Fruit fly (Drosophila melanogaster) whole organism, embryonic: Measurements from ENCODE around the gene plx.

Experiments
- Bdp1 ChIP-seq: fragments of 200-800 bp; sonication (Bioruptor generic); optimal IDR thresholded peaks from 3 replicates; lab custom pipeline; 2016; ENCODE audit warnings: missing biosample characterization, missing genetic modification characterization
- Blimp-1 ChIP-seq: fragments of 200-800 bp; sonication (Bioruptor generic); optimal IDR thresholded peaks from 3 replicates; lab custom pipeline; 2018; ENCODE audit warnings: missing biosample characterization, missing genetic modification characterization, mild to moderate bottlenecking, moderate library complexity, missing genetic modification reagents
- CG10147 ChIP-seq: fragments of 200-800 bp; sonication (Bioruptor generic); optimal IDR thresholded peaks from 2 replicates; lab custom pipeline; 2019; ENCODE audit warnings: missing biosample characterization, mild to moderate bottlenecking, missing genetic modification characterization, moderate library complexity
- CG11723 ChIP-seq: fragments of 200-800 bp; sonication (Bioruptor generic); optimal IDR thresholded peaks from 2 replicates; lab custom pipeline; 2017; ENCODE audit warnings: missing biosample characterization, mild to moderate bottlenecking, missing genetic modification characterization
- CG12219 ChIP-seq: fragments of 200-800 bp; sonication (Bioruptor generic); optimal IDR thresholded peaks from 3 replicates; lab custom pipeline; 2018; ENCODE audit warnings: missing biosample characterization, mild to moderate bottlenecking, missing genetic modification characterization
- CG15696 ChIP-seq: fragments of 200-800 bp; sonication (Bioruptor generic); optimal IDR thresholded peaks from 2 replicates; lab custom pipeline; 2019; ENCODE audit warnings: missing biosample characterization, mild to moderate bottlenecking, missing genetic modification characterization, moderate library complexity
- CG1602 ChIP-seq: fragments of 200-800 bp; sonication (Bioruptor generic); optimal IDR thresholded peaks from 3 replicates; lab custom pipeline; 2016; ENCODE audit warnings: missing biosample characterization, missing genetic modification characterization
- CG1647 ChIP-seq: fragments of 200-800 bp; sonication (Bioruptor generic); optimal IDR thresholded peaks from 3 replicates; lab custom pipeline; 2016; ENCODE audit warnings: missing biosample characterization, missing genetic modification characterization
- CG16813 ChIP-seq: fragments of 200-800 bp; sonication (Bioruptor generic); IDR thresholded peaks from 3 replicates; pipeline ENCODE4 v1.3.6; 2022; ENCODE audit warnings: missing biosample characterization, missing genetic modification characterization; ENCODE audit not compliant: partially characterized antibody
- CG16815 ChIP-seq: fragments of 200-800 bp; sonication (Bioruptor generic); optimal IDR thresholded peaks from 3 replicates; lab custom pipeline; 2017; ENCODE audit warnings: missing biosample characterization, mild to moderate bottlenecking, missing genetic modification characterization
- CG17568 ChIP-seq: fragments of 200-800 bp; sonication (Bioruptor generic); optimal IDR thresholded peaks from 2 replicates; lab custom pipeline; 2018; ENCODE audit warnings: missing biosample characterization, mild to moderate bottlenecking, missing genetic modification characterization, moderate library complexity
- CG3995 ChIP-seq: fragments of 200-800 bp; sonication (Bioruptor generic); optimal IDR thresholded peaks from 3 replicates; lab custom pipeline; 2016; ENCODE audit warnings: missing biosample characterization, missing genetic modification characterization
- CG6175 ChIP-seq: fragments of 200-800 bp; sonication (Bioruptor generic); IDR thresholded peaks from 3 replicates; pipeline ENCODE4 v1.3.6; 2022; ENCODE audit warnings: missing biosample characterization, missing genetic modification characterization
- CG6813 ChIP-seq: fragments of 200-800 bp; sonication (Bioruptor generic); optimal IDR thresholded peaks from 2 replicates; lab custom pipeline; 2017; ENCODE audit warnings: missing biosample characterization, missing genetic modification characterization, mild to moderate bottlenecking, moderate library complexity, missing genetic modification reagents
- CG7556 ChIP-seq: fragments of 200-800 bp; sonication (Bioruptor generic); optimal IDR thresholded peaks from 2 replicates; lab custom pipeline; 2017; ENCODE audit warnings: missing biosample characterization, mild to moderate bottlenecking, missing genetic modification characterization
- Dip2 ChIP-seq: fragments of 200-800 bp; sonication (Bioruptor generic); IDR thresholded peaks from 2 replicates; pipeline ENCODE4 v1.3.6; 2022; ENCODE audit warnings: missing biosample characterization, missing genetic modification characterization
- HHEX ChIP-seq: fragments of 200-800 bp; sonication (Bioruptor generic); optimal IDR thresholded peaks from 3 replicates; lab custom pipeline; 2017; ENCODE audit warnings: missing biosample characterization, mild to moderate bottlenecking, missing genetic modification characterization, missing genetic modification reagents
- HmgD ChIP-seq: fragments of 200-800 bp; sonication (Bioruptor generic); optimal IDR thresholded peaks from 3 replicates; lab custom pipeline; 2016; ENCODE audit warnings: missing biosample characterization, missing genetic modification characterization
- Jarid2 ChIP-seq: fragments of 200-800 bp; sonication (Bioruptor generic); optimal IDR thresholded peaks from 3 replicates; lab custom pipeline; 2017; ENCODE audit warnings: mild to moderate bottlenecking, missing biosample characterization, missing genetic modification reagents, missing genetic modification characterization
- Nf-YB ChIP-seq: fragments of 200-800 bp; sonication (Bioruptor generic); optimal IDR thresholded peaks from 3 replicates; lab custom pipeline; 2019; ENCODE audit warnings: missing biosample characterization, mild to moderate bottlenecking, missing genetic modification characterization, moderate library complexity
- PHDP ChIP-seq: fragments of 200-800 bp; sonication (Bioruptor generic); optimal IDR thresholded peaks from 3 replicates; lab custom pipeline; 2018; ENCODE audit warnings: missing biosample characterization, mild to moderate bottlenecking, missing genetic modification characterization, moderate library complexity
- Scr ChIP-seq: fragments of 200-800 bp; sonication (Bioruptor generic); IDR thresholded peaks from 2 replicates; pipeline ENCODE4 v1.3.6; 2022; ENCODE audit warnings: missing biosample characterization, missing genetic modification characterization; ENCODE audit not compliant: partially characterized antibody
- Six4 ChIP-seq: fragments of 200-800 bp; sonication (Bioruptor generic); optimal IDR thresholded peaks from 2 replicates; lab custom pipeline; 2016; ENCODE audit warnings: missing biosample characterization, missing genetic modification characterization
- Sry-δ ChIP-seq: fragments of 200-800 bp; sonication (Bioruptor generic); optimal IDR thresholded peaks from 2 replicates; lab custom pipeline; 2016; ENCODE audit warnings: missing biosample characterization, missing genetic modification characterization
- Xbp1 ChIP-seq: fragments of 200-800 bp; sonication (Bioruptor generic); optimal IDR thresholded peaks from 3 replicates; lab custom pipeline; 2016; ENCODE audit warnings: missing biosample characterization, mild to moderate bottlenecking, missing genetic modification characterization
- ato ChIP-seq: fragments of 200-800 bp; sonication (Bioruptor generic); IDR thresholded peaks from 2 replicates; pipeline ENCODE4 v1.3.6; 2022; ENCODE audit warnings: missing biosample characterization, missing genetic modification characterization; ENCODE audit not compliant: partially characterized antibody
- az2 ChIP-seq: fragments of 200-800 bp; sonication (Bioruptor generic); optimal IDR thresholded peaks from 3 replicates; lab custom pipeline; 2016; ENCODE audit warnings: missing biosample characterization, missing genetic modification characterization
- cad ChIP-seq: fragments of >200 bp; optimal IDR thresholded peaks from 2 replicates; lab custom pipeline; 2017; ENCODE audit warnings: missing biosample characterization, missing genetic modification characterization
- caup ChIP-seq: fragments of 200-800 bp; sonication (Bioruptor generic); optimal IDR thresholded peaks from 3 replicates; lab custom pipeline; 2017; ENCODE audit warnings: missing biosample characterization, mild to moderate bottlenecking, missing genetic modification characterization, moderate library complexity; ENCODE audit not compliant: severe bottlenecking
- dmrt99B ChIP-seq: fragments of 200-800 bp; sonication (Bioruptor generic); optimal IDR thresholded peaks from 2 replicates; lab custom pipeline; 2018; ENCODE audit warnings: missing biosample characterization, mild to moderate bottlenecking, missing genetic modification characterization, moderate library complexity
- fu2 ChIP-seq: fragments of 200-800 bp; sonication (Bioruptor generic); optimal IDR thresholded peaks from 2 replicates; lab custom pipeline; 2016; ENCODE audit warnings: missing biosample characterization, missing genetic modification characterization
- grn ChIP-seq: fragments of 200-800 bp; sonication (Bioruptor generic); optimal IDR thresholded peaks from 3 replicates; lab custom pipeline; 2017; ENCODE audit warnings: missing biosample characterization, missing genetic modification characterization
- jigr1 ChIP-seq: fragments of 200-800 bp; sonication (Bioruptor generic); IDR thresholded peaks from 3 replicates; pipeline ENCODE4 v1.3.6; 2022; ENCODE audit warnings: missing biosample characterization, missing genetic modification characterization
- kah ChIP-seq: fragments of 200-800 bp; sonication (Bioruptor generic); optimal IDR thresholded peaks from 2 replicates; lab custom pipeline; 2018; ENCODE audit warnings: missing biosample characterization, mild to moderate bottlenecking, missing genetic modification characterization
- lmd ChIP-seq: fragments of 200-800 bp; sonication (Bioruptor generic); IDR thresholded peaks from 2 replicates; pipeline ENCODE4 v1.3.6; 2022; ENCODE audit warnings: missing biosample characterization, missing genetic modification characterization
- luna ChIP-seq: fragments of 200-800 bp; sonication (Bioruptor generic); optimal IDR thresholded peaks from 2 replicates; lab custom pipeline; 2016; ENCODE audit warnings: missing biosample characterization, missing genetic modification characterization
- mam ChIP-seq: fragments of 200-800 bp; sonication (Bioruptor generic); optimal IDR thresholded peaks from 3 replicates; lab custom pipeline; 2016; ENCODE audit warnings: missing biosample characterization, missing genetic modification characterization
- oc ChIP-seq: fragments of 200-800 bp; sonication (Bioruptor generic); optimal IDR thresholded peaks from 2 replicates; lab custom pipeline; 2018; ENCODE audit warnings: missing biosample characterization, mild to moderate bottlenecking, missing genetic modification characterization, moderate library complexity
- pan ChIP-seq, 4 experiments: fragments of >200 bp in 3 of 4; fragments of 200-800 bp in 1 of 4; sonication (Bioruptor generic) in 1 of 4; optimal IDR thresholded peaks in 3 of 4; IDR thresholded peaks in 1 of 4; 2 replicates each; pipeline versions ENCODE4 v1.3.6 to Lab custom; 2017 to 2022; ENCODE audit warnings: missing biosample characterization in 2 of 4, missing genetic modification characterization in 2 of 4, mixed read lengths in 1 of 4
- schlank ChIP-seq: fragments of 200-800 bp; sonication (Bioruptor generic); optimal IDR thresholded peaks from 2 replicates; lab custom pipeline; 2018; ENCODE audit warnings: missing biosample characterization, mild to moderate bottlenecking, missing genetic modification characterization
- sd ChIP-seq: fragments of 200-800 bp; sonication (Bioruptor generic); optimal IDR thresholded peaks from 3 replicates; lab custom pipeline; 2018; ENCODE audit warnings: missing biosample characterization, mild to moderate bottlenecking, missing genetic modification characterization, moderate library complexity
- sisA ChIP-seq: fragments of 200-800 bp; sonication (Bioruptor generic); IDR thresholded peaks from 2 replicates; pipeline ENCODE4 v1.3.6; 2022; ENCODE audit warnings: missing biosample characterization, missing genetic modification characterization
- sr ChIP-seq: fragments of 200-800 bp; sonication (Bioruptor generic); IDR thresholded peaks from 3 replicates; pipeline ENCODE4 v1.3.6; 2022; ENCODE audit warnings: missing biosample characterization, missing genetic modification characterization
- ssp ChIP-seq: fragments of 200-800 bp; sonication (Bioruptor generic); IDR thresholded peaks from 2 replicates; pipeline ENCODE4 v1.3.6; 2022; ENCODE audit warnings: missing biosample characterization, missing genetic modification characterization
- tgo ChIP-seq: fragments of 200-800 bp; sonication (Bioruptor generic); IDR thresholded peaks from 3 replicates; pipeline ENCODE4 v1.3.6; 2022; ENCODE audit warnings: missing biosample characterization, missing genetic modification characterization
- twi ChIP-seq: fragments of 200-800 bp; optimal IDR thresholded peaks from 2 replicates; lab custom pipeline; 2019; ENCODE audit warnings: missing biosample characterization, mild to moderate bottlenecking, missing genetic modification characterization, moderate library complexity
- vnd ChIP-seq: fragments of 200-800 bp; sonication (Bioruptor generic); IDR thresholded peaks from 3 replicates; pipeline ENCODE4 v1.3.6; 2022; ENCODE audit warnings: missing biosample characterization, missing genetic modification characterization; ENCODE audit not compliant: partially characterized antibody

plx gene

dm6 chr3R:5668928-5669739 is 16.5 kb upstream of the plx start, which contains the start of the genes Xe7 and Atg17 (continued):
- TF ChIP-seq Dip2 (GFP tag; lab: Robert Waterston, UW) (peak; percentile 52; the same call in 1 of the 2 replicates), CG17568 (GFP tag; lab: Kevin White, UChicago) (no peak), mam (GFP tag; lab: Kevin White, UChicago) (peak; percentile 96), CG1602 (GFP tag; lab: Kevin White, UChicago) (peak; percentile 94), caup (GFP tag; lab: Kevin White, UChicago) (peak; percentile 85), luna (GFP tag; lab: Kevin White, UChicago) (peak; percentile 74), PHDP (tag; lab: Kevin White, UChicago) (peak; percentile 87), kah (GFP tag; lab: Kevin White, UChicago) (peak; percentile 61), sd (tag; lab: Kevin White, UChicago) (peak; percentile 86), sisA (peak; percentile 95), CG7556 (GFP tag; lab: Kevin White, UChicago) (peak; percentile 83), Six4 (GFP tag; lab: Kevin White, UChicago) (peak; percentile 85), sr (GFP tag; lab: Robert Waterston, UW) (peak; percentile 16; the same call in 1 of the 3 replicates), CG1647 (GFP tag; lab: Kevin White, UChicago) (peak; percentile 89), CG12219 (GFP tag; lab: Kevin White, UChicago) (peak; percentile 68), grn (GFP tag; lab: Kevin White, UChicago) (no peak), Nf-YB (GFP tag; lab: Kevin White, UChicago) (peak; percentile 69), CG16813 (GFP tag; lab: Robert Waterston, UW) (peak; percentile 65; the same call in 2 of the 3 replicates), CG11723 (GFP tag; lab: Kevin White, UChicago) (peak; percentile 87), fu2 (GFP tag; lab: Kevin White, UChicago) (peak; percentile 92), Sry-δ (GFP tag; lab: Kevin White, UChicago) (peak; percentile 93), CG6175 (peak; percentile 85; the same call in 2 of the 3 replicates), HHEX (GFP tag; lab: Kevin White, UChicago) (peak; percentile 85), HmgD (GFP tag; lab: Kevin White, UChicago) (peak; percentile 81), jigr1 (peak; percentile 79; the same call in 2 of the 3 replicates), schlank (tag; lab: Kevin White, UChicago) (peak; percentile 81), CG6813 (peak; percentile 48), pan (optimal IDR thresholded peaks at IDR 0.05; lab: Kevin White, UChicago) (no peak), pan (GFP tag; optimal IDR thresholded peaks at IDR 0.05 in 1 of 2, IDR thresholded peaks at IDR 0.05 in 1 of 2) (peak in 1 of 2 experiments; percentile 91), ato (GFP tag; lab: Robert Waterston, UW) (no peak), az2 (GFP tag; lab: Kevin White, UChicago) (peak; percentile 91), dmrt99B (tag; lab: Kevin White, UChicago) (peak; percentile 4), CG3995 (GFP tag; lab: Kevin White, UChicago) (peak; percentile 64), oc (no peak), vnd (peak; percentile 58; the same call in 2 of the 3 replicates), CG15696 (peak; percentile 94), Xbp1 (GFP tag; lab: Kevin White, UChicago) (peak; percentile 95), ssp (GFP tag; lab: Robert Waterston, UW) (peak; percentile 88), Jarid2 (peak; percentile 58), Blimp-1 (GFP tag; lab: Kevin White, UChicago) (peak; percentile 83), cad (GFP tag; lab: Kevin White, UChicago) (no peak), Scr (peak; percentile 69), CG10147 (GFP tag; lab: Kevin White, UChicago) (peak; percentile 90), CG16815 (GFP tag; lab: Kevin White, UChicago) (peak; percentile 94), twi (peak; percentile 90), Bdp1 (GFP tag; lab: Kevin White, UChicago) (peak; percentile 76), lmd (GFP tag; lab: Robert Waterston, UW) (peak; percentile 95), tgo (peak; percentile 84)
